Worm (Caenorhabditis elegans) whole organism, L3 larva: ENCODE data around the gene lsy-12.

ENCODE experiments used
- ama-1 ChIP-seq: fragments of 150-350 bp; optimal IDR thresholded peaks from 2 replicates; lab custom pipeline; 2018
- jun-1 ChIP-seq: fragments of 150-350 bp; optimal IDR thresholded peaks from 2 replicates; lab custom pipeline; 2014; ENCODE audit warnings: missing biosample characterization, missing genetic modification reagents, missing genetic modification characterization
- nhr-28 ChIP-seq: fragments of 150-350 bp; optimal IDR thresholded peaks from 2 replicates; lab custom pipeline; 2014; ENCODE audit warnings: missing biosample characterization, missing genetic modification characterization
- unc-39 ChIP-seq: sonication (generic microtip); optimal IDR thresholded peaks from 4 replicates; lab custom pipeline; 2017; ENCODE audit warnings: missing biosample characterization, missing genetic modification characterization
- ztf-4 ChIP-seq: fragments of 150-350 bp; optimal IDR thresholded peaks from 2 replicates; lab custom pipeline; 2014; ENCODE audit warnings: missing biosample characterization, missing genetic modification characterization

DNA sequence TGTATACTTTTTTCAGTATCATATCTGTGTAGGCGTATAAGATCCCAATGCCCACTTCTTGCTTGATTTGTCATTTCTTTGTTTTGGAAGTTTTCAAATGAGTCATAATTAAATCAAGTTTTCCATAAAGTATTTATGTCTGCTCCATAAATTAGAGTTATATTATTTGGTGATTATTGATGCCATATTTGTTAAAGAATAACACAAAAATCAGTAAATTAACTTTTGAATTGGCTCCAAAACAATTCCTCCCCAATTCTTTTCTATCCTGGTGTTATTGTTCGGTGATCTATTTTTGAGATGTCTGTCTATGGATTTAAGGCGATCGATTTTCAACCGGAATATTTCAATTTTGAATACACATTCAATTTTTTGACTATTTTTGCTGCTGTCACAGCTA lies 54.6 kb downstream of the lsy-12 start, which contains the start of gene sru-37:
- no peak for TF ChIP-seq ztf-4
- no peak for TF ChIP-seq unc-39
- TF ChIP-seq nhr-28 (tag; lab: Kevin White, UChicago), result no peak
- no peak for TF ChIP-seq jun-1 (tag; lab: Kevin White, UChicago)
- TF ChIP-seq ama-1 (lab: Kevin White, UChicago), result no peak
